Comparison of ENCODE assay signal across 4 fruit fly cellular contexts in genomic region chr3L:5809642-5810279, dm6.
TF ChIP-seq lines count a peak whose summit lies in the region.

No protein-coding gene starts in this region.

- TF ChIP-seq CTCF in whole organism, embryonic (GFP tag; optimal IDR thresholded peaks at IDR 0.05; lab: Kevin White, UChicago), result no peak

TF ChIP-seq in whole organism, adult, 20 proteins besides CTCF, POLR2A, EP300 and RAD21:
- TF ChIP-seq Mnt (GFP tag; optimal IDR thresholded peaks at IDR 0.05; lab: Kevin White, UChicago), result peak; percentile 88
- peak; percentile 17 for TF ChIP-seq CG12768 (GFP tag; optimal IDR thresholded peaks at IDR 0.05; lab: Kevin White, UChicago)
- TF ChIP-seq CG1620 (GFP tag; optimal IDR thresholded peaks at IDR 0.05; lab: Kevin White, UChicago), result no peak
- no peak for TF ChIP-seq Clk (GFP tag; optimal IDR thresholded peaks at IDR 0.05; lab: Kevin White, UChicago)
- peak; percentile 88 for TF ChIP-seq cic (GFP tag; optimal IDR thresholded peaks at IDR 0.05; lab: Kevin White, UChicago)
- TF ChIP-seq Hr96 (GFP tag; optimal IDR thresholded peaks at IDR 0.05; lab: Kevin White, UChicago), result no peak

TF ChIP-seq in whole organism, embryonic, 481 proteins besides CTCF, POLR2A, EP300 and RAD21 (continues in another document):
- TF ChIP-seq shn (GFP tag; optimal IDR thresholded peaks at IDR 0.05; lab: Kevin White, UChicago) (peak; percentile 22), CG34376 (GFP tag; optimal IDR thresholded peaks at IDR 0.05; lab: Kevin White, UChicago) (peak; percentile 95), Fer3 (tag; optimal IDR thresholded peaks at IDR 0.05; lab: Kevin White, UChicago) (no peak), CG30403 (GFP tag; optimal IDR thresholded peaks at IDR 0.05; lab: Kevin White, UChicago) (no peak), CG2712 (tag; optimal IDR thresholded peaks at IDR 0.05; lab: Kevin White, UChicago) (no peak), CG12769 (tag; optimal IDR thresholded peaks at IDR 0.05; lab: Kevin White, UChicago) (peak; percentile 4), exex (tag; optimal IDR thresholded peaks at IDR 0.05; lab: Kevin White, UChicago) (peak; percentile 92), ranshi (GFP tag; IDR thresholded peaks at IDR 0.05; lab: Robert Waterston, UW) (0 out of 2 replicates have a peak, but pooled peaks have one; percentile 5), Nf-YC (tag; optimal IDR thresholded peaks at IDR 0.05; lab: Kevin White, UChicago) (peak; percentile 80), CG7987 (GFP tag; optimal IDR thresholded peaks at IDR 0.05; lab: Kevin White, UChicago) (peak; percentile 9), ash1 (GFP tag; optimal IDR thresholded peaks at IDR 0.05; lab: Kevin White, UChicago) (no peak), CG13624 (GFP tag; optimal IDR thresholded peaks at IDR 0.05; lab: Kevin White, UChicago) (peak; percentile 57), pros (GFP tag; optimal IDR thresholded peaks at IDR 0.05; lab: Kevin White, UChicago) (peak; percentile 86), CG12071 (GFP tag; optimal IDR thresholded peaks at IDR 0.05; lab: Kevin White, UChicago) (peak; percentile 10), CG9876 (GFP tag; optimal IDR thresholded peaks at IDR 0.05; lab: Kevin White, UChicago) (no peak), CG15479 (GFP tag; optimal IDR thresholded peaks at IDR 0.05; lab: Kevin White, UChicago) (peak; percentile 91), CG8290 (GFP tag; optimal IDR thresholded peaks at IDR 0.05; lab: Kevin White, UChicago) (no peak), CG8290 (tag; optimal IDR thresholded peaks at IDR 0.05; lab: Kevin White, UChicago) (peak in 1 of 2 experiments; percentile 5), rib (GFP tag; IDR thresholded peaks at IDR 0.05; lab: Robert Waterston, UW) (peak; percentile 17; the same call in 1 of the 2 replicates), Dbx (GFP tag; IDR thresholded peaks at IDR 0.05; lab: Robert Waterston, UW) (peak; percentile 43; the same call in 1 of the 3 replicates), CG18599 (GFP tag; optimal IDR thresholded peaks at IDR 0.05; lab: Kevin White, UChicago) (peak; percentile 24), CG17802 (tag; optimal IDR thresholded peaks at IDR 0.05; lab: Kevin White, UChicago) (no peak), chinmo (GFP tag; IDR thresholded peaks at IDR 0.05; lab: Robert Waterston, UW; ENCODE audit: partially characterized antibody) (peak; percentile 99), z (GFP tag; IDR thresholded peaks at IDR 0.05; lab: Robert Waterston, UW) (peak; percentile 27; the same call in 1 of the 3 replicates), crp (GFP tag; optimal IDR thresholded peaks at IDR 0.05; lab: Kevin White, UChicago) (peak in 1 of 2 experiments; percentile 37), Aef1 (GFP tag; IDR thresholded peaks at IDR 0.05; lab: Robert Waterston, UW) (peak; percentile 92), nerfin-1 (tag; optimal IDR thresholded peaks at IDR 0.05; lab: Kevin White, UChicago) (no peak)

TF ChIP-seq in whole organism, prepupa, 60 proteins besides CTCF, POLR2A, EP300 and RAD21:
- TF ChIP-seq svp (GFP tag; lab: Kevin White, UChicago) (peak; percentile 55), CG32006 (GFP tag; optimal IDR thresholded peaks at IDR 0.05; lab: Kevin White, UChicago) (no peak), Sox14 (GFP tag; optimal IDR thresholded peaks at IDR 0.05; lab: Kevin White, UChicago) (peak; percentile 40), vri (GFP tag; optimal IDR thresholded peaks at IDR 0.05; lab: Kevin White, UChicago) (peak; percentile 33), fd59A (GFP tag; optimal IDR thresholded peaks at IDR 0.05; lab: Kevin White, UChicago) (no peak), Eip78C (GFP tag; lab: Kevin White, UChicago) (peak; percentile 0), CG6163 (GFP tag; IDR thresholded peaks at IDR 0.05; lab: Robert Waterston, UW) (0 out of 3 replicates have a peak, but pooled peaks have one; percentile 11), Lpt (GFP tag; optimal IDR thresholded peaks at IDR 0.05; lab: Kevin White, UChicago) (no peak)

TF ChIP-seq in whole organism, wandering third instar larva, 38 proteins besides CTCF, POLR2A, EP300 and RAD21:
- no peak for TF ChIP-seq brk (GFP tag; optimal IDR thresholded peaks at IDR 0.05; lab: Kevin White, UChicago)
- peak; percentile 8 for TF ChIP-seq woc (GFP tag; optimal IDR thresholded peaks at IDR 0.05; lab: Kevin White, UChicago)
- no peak for TF ChIP-seq ey (GFP tag; optimal IDR thresholded peaks at IDR 0.05; lab: Kevin White, UChicago)
- TF ChIP-seq lola (GFP tag; optimal IDR thresholded peaks at IDR 0.05; lab: Kevin White, UChicago), result no peak
- no peak for TF ChIP-seq Rel (GFP tag; optimal IDR thresholded peaks at IDR 0.05; lab: Kevin White, UChicago)
- TF ChIP-seq Rel (tag; optimal IDR thresholded peaks at IDR 0.05; lab: Kevin White, UChicago), result peak; percentile 16
- TF ChIP-seq jim (GFP tag; optimal IDR thresholded peaks at IDR 0.05; lab: Kevin White, UChicago), result no peak
- TF ChIP-seq rgr (GFP tag; optimal IDR thresholded peaks at IDR 0.05; lab: Kevin White, UChicago), result peak; percentile 15
- TF ChIP-seq Mio (GFP tag; optimal IDR thresholded peaks at IDR 0.05; lab: Kevin White, UChicago), result no peak
- TF ChIP-seq Hr83 (GFP tag; optimal IDR thresholded peaks at IDR 0.05; lab: Kevin White, UChicago; ENCODE audit: poor library complexity, severe bottlenecking), result no peak
- TF ChIP-seq pan (optimal IDR thresholded peaks at IDR 0.05; lab: Kevin White, UChicago), result no peak
- peak; percentile 84 for TF ChIP-seq h (GFP tag; optimal IDR thresholded peaks at IDR 0.05; lab: Kevin White, UChicago)
- peak; percentile 11 for TF ChIP-seq OdsH (GFP tag; optimal IDR thresholded peaks at IDR 0.05; lab: Kevin White, UChicago)
TF ChIP-seq in whole organism, wandering third instar larva: peak in this region for 5.
